Fruit fly (Drosophila melanogaster) S2 (cell line): ENCODE measurements around the gene ppk17.

Experiments used
- CG8478 ChIP-seq: fragments of >200 bp; optimal IDR thresholded peaks from 2 replicates; lab custom pipeline; 2018
- CTCF ChIP-seq, 2 experiments: fragments of >200 bp; optimal IDR thresholded peaks; 2 replicates each; lab custom pipeline; 2018

Gene ppk17

dm6 chr2L:16766070-16766752 lies 5.9 kb upstream of the ppk17 start, which contains the start of gene Mhc:
Gene Mhc, plus strand, starts transcription at chr2L:16766566.
- TF ChIP-seq CG8478 (lab: Kevin White, UChicago): no peak
- TF ChIP-seq CTCF (optimal IDR thresholded peaks at IDR 0.05; lab: Kevin White, UChicago): no peak

- TF ChIP-seq CG8478 (lab: Kevin White, UChicago) (no peak), CTCF (optimal IDR thresholded peaks at IDR 0.05; lab: Kevin White, UChicago) (no peak)
These were observed 4.1 kb upstream of the ppk17 start for dm6 chr2L:16764480-16764879.

- TF ChIP-seq CG8478 (lab: Kevin White, UChicago): no peak
- TF ChIP-seq CTCF (optimal IDR thresholded peaks at IDR 0.05; lab: Kevin White, UChicago): no peak
These were observed 1.5 kb upstream of the ppk17 start for dm6 chr2L:16761891-16762290.

- TF ChIP-seq CG8478 (lab: Kevin White, UChicago) (no peak), CTCF (optimal IDR thresholded peaks at IDR 0.05; lab: Kevin White, UChicago) (no peak)
These were observed 6.3 kb downstream of the ppk17 start, which contains the start of gene yellow-b for dm6 chr2L:16754074-16754473. Gene yellow-b, plus strand, starts transcription at chr2L:16754336.

DNA sequence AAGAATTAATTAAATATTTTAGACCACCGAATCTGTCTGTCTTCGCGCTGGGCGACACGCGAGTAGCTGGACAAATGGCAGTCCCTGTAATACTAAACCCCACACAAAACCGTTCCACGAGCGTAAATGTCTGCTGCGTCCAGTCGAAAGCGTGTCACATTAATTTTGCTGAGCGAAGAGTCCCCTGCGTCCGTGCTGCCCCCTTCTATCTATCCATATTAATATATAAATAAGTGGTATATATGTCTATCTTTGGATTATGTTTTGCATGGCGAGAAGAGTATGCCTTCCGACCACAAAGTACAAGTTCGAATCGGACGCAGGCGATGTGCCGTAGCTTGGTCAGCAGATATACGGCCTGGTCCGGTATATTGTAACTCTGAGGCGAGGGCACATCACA lies 8.0 kb downstream of the ppk17 start:
- TF ChIP-seq CG8478 (lab: Kevin White, UChicago): no peak
- TF ChIP-seq CTCF (optimal IDR thresholded peaks at IDR 0.05; lab: Kevin White, UChicago): no peak

DNA sequence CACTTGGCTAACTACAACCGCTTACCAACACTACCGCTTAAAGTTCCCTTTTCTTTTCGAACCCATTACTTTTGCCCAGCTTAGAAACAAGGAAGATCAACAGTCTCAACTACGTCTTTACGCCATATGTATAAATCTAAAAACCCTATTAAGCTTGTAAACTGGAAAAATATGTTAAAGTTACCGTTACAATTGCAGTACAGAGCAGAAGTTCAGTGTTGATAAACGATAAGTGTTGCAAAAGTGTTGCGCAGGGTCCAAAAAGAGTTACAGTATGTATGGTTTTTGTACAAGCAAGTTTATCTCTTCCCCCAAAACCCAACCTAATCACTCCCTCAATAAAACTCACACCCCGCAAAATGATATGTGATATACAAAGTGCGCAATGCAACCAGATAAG lies 13.2 kb downstream of the ppk17 start:
- TF ChIP-seq CG8478 (lab: Kevin White, UChicago) (no peak), CTCF (optimal IDR thresholded peaks at IDR 0.05; lab: Kevin White, UChicago) (no peak)

dm6 chr2L:16743055-16743805 lies 17.1 kb downstream of the ppk17 start, which contains the start of the genes LSm7 and BuGZ:
Gene LSm7, minus strand, starts transcription at chr2L:16743100.
Gene BuGZ, plus strand, starts transcription at chr2L:16743405.
- no peak for TF ChIP-seq CG8478 (lab: Kevin White, UChicago)
- peak; percentile 83 to 89 for TF ChIP-seq CTCF (optimal IDR thresholded peaks at IDR 0.05; lab: Kevin White, UChicago)

dm6 chr2L:16738206-16738900 lies 22.0 kb downstream of the ppk17 start, which contains the start of the genes glu and ChLD3:
Gene glu, minus strand, starts transcription at chr2L:16738388.
Gene ChLD3, plus strand, starts transcription at chr2L:16738850.
- TF ChIP-seq CTCF (optimal IDR thresholded peaks at IDR 0.05; lab: Kevin White, UChicago) (peak in 1 of 2 experiments; percentile 40), CG8478 (lab: Kevin White, UChicago) (no peak)

DNA sequence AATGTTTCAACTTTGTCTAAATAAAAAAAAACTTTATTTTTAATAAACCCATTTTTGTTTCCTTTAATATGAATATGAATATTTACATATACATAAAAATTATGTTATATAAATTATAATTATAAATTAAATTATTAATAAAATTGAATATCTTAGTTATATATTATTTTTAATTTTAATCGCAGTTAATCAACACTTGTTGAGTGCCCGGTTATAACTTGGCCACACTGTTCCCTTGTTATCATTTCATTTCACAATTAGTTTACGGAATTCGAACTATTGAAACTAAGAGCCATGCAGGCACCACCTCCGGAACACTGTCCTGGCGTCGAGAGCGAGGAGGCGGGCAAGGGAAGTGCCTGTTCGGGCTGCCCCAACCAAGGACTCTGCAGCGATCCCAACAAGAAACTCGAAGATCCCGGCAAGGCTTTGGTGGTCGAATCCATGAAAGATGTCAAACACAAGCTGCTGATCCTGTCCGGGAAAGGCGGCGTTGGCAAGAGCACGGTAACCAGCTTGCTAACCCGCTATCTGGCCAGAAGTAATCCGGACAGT lies 27.9 kb downstream of the ppk17 start, which contains the start of gene Nubp1:
TSS of gene Nubp1 (plus strand) at position 213 of the 555 bp plus-strand sequence.
- TF ChIP-seq CTCF (optimal IDR thresholded peaks at IDR 0.05; lab: Kevin White, UChicago): no peak
- TF ChIP-seq CG8478 (lab: Kevin White, UChicago): no peak

DNA sequence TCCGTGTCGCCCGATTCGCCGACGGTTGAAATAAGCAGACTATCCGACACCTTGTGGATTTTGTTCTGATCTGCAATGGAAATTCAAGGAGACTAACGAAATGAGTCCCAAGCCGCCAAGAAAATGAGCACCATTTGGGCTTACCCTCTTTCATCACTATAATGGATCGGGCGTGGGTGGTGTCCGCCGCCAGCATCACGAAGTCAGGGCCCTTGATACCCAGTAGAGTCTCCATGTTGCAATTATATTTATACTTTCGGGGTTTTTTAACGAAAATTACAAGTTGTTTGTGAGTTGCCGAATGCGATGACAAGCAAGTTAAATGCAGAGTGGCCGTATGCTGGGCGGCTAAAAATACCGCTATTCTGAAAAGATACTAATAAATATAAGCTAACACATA lies 28.6 kb downstream of the ppk17 start, which contains the start of gene Prosbeta4:
TSS of gene Prosbeta4 (minus strand) at position 335 of the 400 bp plus-strand sequence.
- TF ChIP-seq CTCF (optimal IDR thresholded peaks at IDR 0.05; lab: Kevin White, UChicago): no peak
- no peak for TF ChIP-seq CG8478 (lab: Kevin White, UChicago)

- TF ChIP-seq CG8478 (lab: Kevin White, UChicago): no peak
- no peak for TF ChIP-seq CTCF (optimal IDR thresholded peaks at IDR 0.05; lab: Kevin White, UChicago)
These were observed 29.4 kb downstream of the ppk17 start, which contains the start of gene CG17996 for dm6 chr2L:16730939-16731338. Gene CG17996, minus strand, starts transcription at chr2L:16731039.

DNA sequence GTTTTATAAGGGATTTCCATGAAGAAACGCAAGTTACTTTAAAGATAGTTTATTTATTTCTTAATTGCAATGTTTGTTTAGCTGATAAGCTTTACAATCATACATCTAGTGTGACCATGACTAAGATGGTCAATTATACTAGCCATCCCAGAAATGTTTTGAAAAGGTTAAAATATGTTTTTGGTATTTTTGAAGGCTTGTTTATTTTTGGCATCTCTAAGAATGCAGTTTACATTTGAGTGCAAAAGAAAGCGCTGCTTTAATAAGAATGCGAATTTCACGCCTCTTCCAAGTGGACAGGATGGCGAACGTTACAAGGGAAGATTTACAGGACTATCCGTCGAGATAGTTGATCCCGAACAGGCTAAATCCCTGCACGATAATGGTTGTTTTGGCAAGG lies 30.8 kb downstream of the ppk17 start, which contains the start of gene Tsen2:
TSS of gene Tsen2 (plus strand) at position 222 of the 400 bp plus-strand sequence.
- no peak for TF ChIP-seq CTCF (optimal IDR thresholded peaks at IDR 0.05; lab: Kevin White, UChicago)
- no peak for TF ChIP-seq CG8478 (lab: Kevin White, UChicago)

dm6 chr2L:16727578-16728023 lies 32.8 kb downstream of the ppk17 start, which contains the start of gene VhaSFD:
Gene VhaSFD, minus strand, starts transcription at chr2L:16727826.
- TF ChIP-seq CTCF (optimal IDR thresholded peaks at IDR 0.05; lab: Kevin White, UChicago) (no peak), CG8478 (lab: Kevin White, UChicago) (no peak)

DNA sequence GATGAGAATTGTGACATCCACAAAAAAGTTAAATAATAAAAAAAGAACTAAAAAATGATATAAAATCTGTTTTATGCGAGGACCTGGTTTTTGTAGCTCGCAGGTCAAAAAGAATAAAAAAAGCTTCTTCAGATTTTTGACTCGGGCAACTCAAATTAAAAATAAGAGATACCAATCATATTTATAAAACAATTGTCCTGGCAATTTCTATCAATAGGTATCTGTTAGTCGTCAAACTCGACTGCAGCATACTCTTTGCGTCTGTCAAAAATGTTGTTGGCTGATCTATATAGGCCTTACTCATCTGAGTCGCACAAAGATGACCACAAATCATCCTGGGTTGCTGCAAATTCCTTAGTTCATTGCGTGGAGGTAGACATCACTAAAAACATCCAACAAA lies 37.8 kb downstream of the ppk17 start:
- TF ChIP-seq CG8478 (lab: Kevin White, UChicago) (no peak), CTCF (optimal IDR thresholded peaks at IDR 0.05; lab: Kevin White, UChicago) (no peak)
